Worm (Caenorhabditis elegans): ENCODE measurements around the gene fbxa-142.
A peak's percentile ranks its signal among the peaks of the same experiment; 100 is the strongest.

The fbxa-142 gene

ce11 chrV:16127401-16127800 is 3.7 kb downstream of the fbxa-142 start, which contains the start of gene fbxa-143:
fbxa-143 (minus strand) TSS chrV:16127501.
- TF ChIP-seq ceh-82 (tag; optimal IDR thresholded peaks at IDR 0.05): no peak
- TF ChIP-seq nhr-28 (tag; optimal IDR thresholded peaks at IDR 0.05): peak; percentile 48

- no peak for TF ChIP-seq nhr-102 (tag; optimal IDR thresholded peaks at IDR 0.05)
Observed at ce11 chrV:16124739-16125138, 6.4 kb downstream of the fbxa-142 start, which contains the start of gene nhr-111. nhr-111 (minus strand) TSS chrV:16124839.

- TF ChIP-seq nhr-10 (tag; optimal IDR thresholded peaks at IDR 0.05): no peak
- peak; percentile 1 for TF ChIP-seq pqm-1 (tag; optimal IDR thresholded peaks at IDR 0.05)
- no peak for TF ChIP-seq nhr-6 (tag; optimal IDR thresholded peaks at IDR 0.05)
- no peak for TF ChIP-seq F10B5.3 (tag; optimal IDR thresholded peaks at IDR 0.05)
- no peak for TF ChIP-seq pha-4 (GFP tag; IDR thresholded peaks at IDR 0.05)
- peak; percentile 7 for TF ChIP-seq pha-4 (tag; optimal IDR thresholded peaks at IDR 0.05)
- no peak for TF ChIP-seq daf-16 (GFP tag; optimal IDR thresholded peaks at IDR 0.05)
- TF ChIP-seq daf-16 (tag; optimal IDR thresholded peaks at IDR 0.05): peak; percentile 29
- peak; percentile 32 for TF ChIP-seq dve-1 (tag; optimal IDR thresholded peaks at IDR 0.05; ENCODE audit: insufficient read depth)
- no peak for TF ChIP-seq F37D6.2 (tag; optimal IDR thresholded peaks at IDR 0.05)
- TF ChIP-seq spr-3 (GFP tag; optimal IDR thresholded peaks at IDR 0.05): no peak
- peak; percentile 12; the same call in 1 of the 2 replicates for TF ChIP-seq dmd-6 (GFP tag; IDR thresholded peaks at IDR 0.05)
- TF ChIP-seq nhr-28 (tag; optimal IDR thresholded peaks at IDR 0.05): peak; percentile 60
- no peak for TF ChIP-seq zip-2 (tag; optimal IDR thresholded peaks at IDR 0.05)
- no peak for TF ChIP-seq dmd-8 (GFP tag; IDR thresholded peaks at IDR 0.05)
Observed at ce11 chrV:16121451-16121850, 9.7 kb downstream of the fbxa-142 start.

- peak; percentile 54 for TF ChIP-seq pqm-1 (tag; optimal IDR thresholded peaks at IDR 0.05)
- TF ChIP-seq ama-1 (optimal IDR thresholded peaks at IDR 0.05): no peak
- 0 out of 2 replicates have a peak, but pooled peaks have one; percentile 49 for TF ChIP-seq tra-1 (GFP tag; IDR thresholded peaks at IDR 0.05)
- peak; percentile 49; the same call in 1 of the 2 replicates for TF ChIP-seq dmd-6 (GFP tag; IDR thresholded peaks at IDR 0.05)
- TF ChIP-seq hlh-30 (tag; optimal IDR thresholded peaks at IDR 0.05; ENCODE audit: insufficient read depth): no peak
- TF ChIP-seq dve-1 (tag; optimal IDR thresholded peaks at IDR 0.05; ENCODE audit: insufficient read depth): peak; percentile 45
- TF ChIP-seq F49E8.2 (tag; optimal IDR thresholded peaks at IDR 0.05; ENCODE audit: borderline replicate concordance): no peak
- peak; percentile 61 for TF ChIP-seq nhr-28 (tag; optimal IDR thresholded peaks at IDR 0.05)
- peak in 1 of 2 experiments; percentile 14 for TF ChIP-seq unc-62 (GFP tag; optimal IDR thresholded peaks at IDR 0.05 in 1 of 2)
- TF ChIP-seq unc-62 (tag; optimal IDR thresholded peaks at IDR 0.05): no peak
- no peak for TF ChIP-seq nhr-48 (tag; optimal IDR thresholded peaks at IDR 0.05)
- TF ChIP-seq daf-16 (GFP tag; optimal IDR thresholded peaks at IDR 0.05): no peak
- peak; percentile 66 for TF ChIP-seq daf-16 (tag; optimal IDR thresholded peaks at IDR 0.05)
Observed at ce11 chrV:16120922-16121321, 10.2 kb downstream of the fbxa-142 start, which contains the start of gene skr-3. skr-3 (plus strand) TSS chrV:16121084.

ce11 chrV:16120499-16120898 is 10.7 kb downstream of the fbxa-142 start:
- TF ChIP-seq unc-62 (GFP tag; optimal IDR thresholded peaks at IDR 0.05 in 1 of 2): no peak
- TF ChIP-seq unc-62 (tag; optimal IDR thresholded peaks at IDR 0.05): no peak
- TF ChIP-seq lsy-2 (tag; optimal IDR thresholded peaks at IDR 0.05): no peak
- no peak for TF ChIP-seq ama-1 (optimal IDR thresholded peaks at IDR 0.05)
- TF ChIP-seq aha-1 (tag): peak; percentile 78

ce11 chrV:16118601-16119000 is 12.5 kb downstream of the fbxa-142 start, which contains the start of gene str-103:
str-103 (minus strand) TSS chrV:16118701.
- TF ChIP-seq nhr-28 (tag; optimal IDR thresholded peaks at IDR 0.05): no peak
- TF ChIP-seq nhr-48 (tag; optimal IDR thresholded peaks at IDR 0.05): no peak
- no peak for TF ChIP-seq aha-1 (tag)
- no peak for TF ChIP-seq ceh-28 (tag; optimal IDR thresholded peaks at IDR 0.05)
- no peak for TF ChIP-seq spr-1 (tag; optimal IDR thresholded peaks at IDR 0.05)
- TF ChIP-seq lin-15B (tag; optimal IDR thresholded peaks at IDR 0.05): no peak
- TF ChIP-seq ZK546.5 (tag; optimal IDR thresholded peaks at IDR 0.05): no peak
- no peak for TF ChIP-seq hlh-11 (tag; optimal IDR thresholded peaks at IDR 0.05)
- TF ChIP-seq hlh-30 (tag; optimal IDR thresholded peaks at IDR 0.05; ENCODE audit: insufficient read depth): no peak
- TF ChIP-seq sdz-12 (GFP tag; optimal IDR thresholded peaks at IDR 0.05): no peak
- TF ChIP-seq mdl-1 (tag; optimal IDR thresholded peaks at IDR 0.05): no peak
- TF ChIP-seq D1046.2 (GFP tag; IDR thresholded peaks at IDR 0.05): no peak
- no peak for TF ChIP-seq Y75B8A.6 (GFP tag; IDR thresholded peaks at IDR 0.05)
